Fruit fly (Drosophila melanogaster) Kc167 (cell line): ENCODE results near the gene Kif3C.

Source experiments
- Myc ChIP-seq: fragments of >200 bp; optimal IDR thresholded peaks from 2 replicates; lab custom pipeline; 2017; ENCODE audit warnings: missing external identifiers
- h ChIP-seq: fragments of >200 bp; optimal IDR thresholded peaks from 3 replicates; lab custom pipeline; 2018; ENCODE audit warnings: missing external identifiers
- psq ChIP-seq: fragments of >200 bp; optimal IDR thresholded peaks from 2 replicates; lab custom pipeline; 2017; ENCODE audit warnings: missing external identifiers
- ttk ChIP-seq: sonication (Bioruptor generic); optimal IDR thresholded peaks from 2 replicates; lab custom pipeline; 2017; ENCODE audit warnings: missing external identifiers

DNA sequence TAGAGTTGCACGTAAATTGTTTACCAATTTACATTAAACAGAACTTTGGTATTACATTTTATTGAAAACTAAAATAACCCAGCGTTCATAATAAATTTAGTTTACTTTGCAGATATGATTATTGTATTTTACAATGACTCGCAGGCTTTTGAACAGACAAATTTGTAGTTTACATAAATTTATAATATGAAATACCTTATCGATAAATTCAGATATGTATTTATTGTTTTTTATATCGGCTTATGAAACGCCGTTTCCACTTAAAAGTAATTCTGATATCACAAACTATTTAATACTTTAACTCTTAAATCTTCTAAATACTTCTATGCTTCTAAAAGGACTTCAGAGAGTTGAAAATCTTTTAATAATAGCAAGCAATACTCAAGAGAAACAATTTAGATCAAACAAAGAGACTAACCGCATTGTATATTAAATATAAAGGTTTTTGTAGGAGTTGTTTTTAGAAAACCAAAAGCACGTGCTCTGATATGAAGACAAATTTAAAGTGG is 49.4 kb downstream of the Kif3C start, which contains the start of gene PIP4K:
- TF ChIP-seq Myc (lab: Kevin White, UChicago) (no peak), psq (lab: Kevin White, UChicago) (no peak), h (no peak), ttk (lab: Kevin White, UChicago) (no peak)
